In the genomic region with DNA sequence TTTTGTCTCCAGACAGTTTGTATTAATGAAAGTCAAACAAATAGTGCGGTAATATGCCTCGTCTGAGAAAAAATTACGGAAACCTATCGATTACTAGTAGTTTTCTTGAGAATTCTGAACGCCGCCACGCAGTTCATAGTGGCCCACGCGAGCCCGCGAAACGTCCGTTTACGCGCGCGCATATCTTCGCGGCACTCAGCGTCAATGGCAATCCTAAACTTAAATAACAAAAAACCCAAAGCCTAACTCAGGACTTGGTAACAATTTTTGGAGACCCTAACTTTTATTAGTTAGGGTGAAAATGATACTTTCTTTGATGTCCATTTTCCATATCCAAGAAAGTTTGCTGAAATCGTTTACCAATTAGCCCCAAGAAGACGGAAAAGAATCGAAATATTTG, we compare ENCODE assay signal across 3 worm cellular contexts.
A peak's percentile ranks its signal among the peaks of the same experiment; 100 is the strongest.
TF ChIP-seq lines count a peak whose summit lies in the region.

No protein-coding gene starts in this region.

TF ChIP-seq in whole organism, L3 larva, 47 proteins besides CTCF, POLR2A, EP300 and RAD21:
- TF ChIP-seq nhr-76 (tag; optimal IDR thresholded peaks at IDR 0.05; lab: Kevin White, UChicago) (no peak), nfya-1 (tag; optimal IDR thresholded peaks at IDR 0.05; lab: Kevin White, UChicago; ENCODE audit: insufficient read depth) (no peak), snpc-4 (tag; optimal IDR thresholded peaks at IDR 0.05; lab: Kevin White, UChicago) (peak; percentile 40)
TF ChIP-seq in whole organism, L3 larva: peak in this region for 1.

TF ChIP-seq in whole organism, L4 larva, 104 proteins besides CTCF, POLR2A, EP300 and RAD21:
- TF ChIP-seq hmg-1.1 (GFP tag; IDR thresholded peaks at IDR 0.05; lab: Robert Waterston, UW) (no peak), mdt-29 (GFP tag; IDR thresholded peaks at IDR 0.05; lab: Robert Waterston, UW) (peak; percentile 69; the same call in 1 of the 2 replicates), F49E8.2 (tag; optimal IDR thresholded peaks at IDR 0.05; lab: Kevin White, UChicago; ENCODE audit: borderline replicate concordance) (peak; percentile 53), lin-1 (GFP tag; IDR thresholded peaks at IDR 0.05; lab: Robert Waterston, UW) (no peak), F26F4.8 (GFP tag; conservative IDR thresholded peaks at IDR 0.05; lab: Robert Waterston, UW) (no peak), snpc-1.2 (GFP tag; IDR thresholded peaks at IDR 0.05; lab: Robert Waterston, UW) (peak; percentile 97), ceh-28 (tag; optimal IDR thresholded peaks at IDR 0.05; lab: Kevin White, UChicago) (no peak), daf-19 (GFP tag; conservative IDR thresholded peaks at IDR 0.05; lab: Robert Waterston, UW) (no peak), rbr-2 (tag; optimal IDR thresholded peaks at IDR 0.05; lab: Kevin White, UChicago) (no peak), Y48G9A.11 (GFP tag; IDR thresholded peaks at IDR 0.05; lab: Robert Waterston, UW) (0 out of 2 replicates have a peak, but pooled peaks have one; percentile 15), attf-4 (tag; optimal IDR thresholded peaks at IDR 0.05; lab: Kevin White, UChicago) (no peak), zfp-3 (GFP tag; conservative IDR thresholded peaks at IDR 0.05; lab: Robert Waterston, UW) (no peak), dve-1 (tag; optimal IDR thresholded peaks at IDR 0.05; lab: Kevin White, UChicago; ENCODE audit: insufficient read depth) (no peak)

TF ChIP-seq in whole organism, young adult, 124 proteins besides CTCF, POLR2A, EP300 and RAD21 (continues in another document):
- TF ChIP-seq ceh-100 (GFP tag; IDR thresholded peaks at IDR 0.05; lab: Robert Waterston, UW) (peak; percentile 14; the same call in 1 of the 2 replicates), F49E8.2 (tag; optimal IDR thresholded peaks at IDR 0.05; lab: Kevin White, UChicago; ENCODE audit: insufficient read depth) (peak; percentile 86), attf-5 (GFP tag; optimal IDR thresholded peaks at IDR 0.05; lab: Kevin White, UChicago) (no peak), rec-8 (tag; optimal IDR thresholded peaks at IDR 0.05; lab: Kevin White, UChicago) (no peak), Y53F4B.3 (GFP tag; IDR thresholded peaks at IDR 0.05; lab: Robert Waterston, UW) (no peak), F10E7.11 (tag; optimal IDR thresholded peaks at IDR 0.05; lab: Kevin White, UChicago) (no peak), ceh-40 (GFP tag; IDR thresholded peaks at IDR 0.05; lab: Robert Waterston, UW) (no peak), madf-10 (tag; optimal IDR thresholded peaks at IDR 0.05; lab: Kevin White, UChicago) (no peak), die-1 (tag; optimal IDR thresholded peaks at IDR 0.05; lab: Kevin White, UChicago) (no peak), bed-2 (GFP tag; IDR thresholded peaks at IDR 0.05; lab: Robert Waterston, UW) (no peak), rcor-1 (GFP tag; IDR thresholded peaks at IDR 0.05; lab: Robert Waterston, UW) (peak; percentile 22; the same call in 1 of the 2 replicates), ekl-4 (GFP tag; IDR thresholded peaks at IDR 0.05; lab: Robert Waterston, UW) (peak; percentile 21; the same call in 1 of the 2 replicates), fkh-3 (tag; optimal IDR thresholded peaks at IDR 0.05; lab: Kevin White, UChicago) (no peak), ets-4 (GFP tag; optimal IDR thresholded peaks at IDR 0.05; lab: Kevin White, UChicago) (no peak), cebp-2 (GFP tag; IDR thresholded peaks at IDR 0.05; lab: Robert Waterston, UW) (0 out of 2 replicates have a peak, but pooled peaks have one; percentile 51), lin-26 (GFP tag; IDR thresholded peaks at IDR 0.05; lab: Robert Waterston, UW) (0 out of 2 replicates have a peak, but pooled peaks have one; percentile 39), unc-62 (GFP tag; optimal IDR thresholded peaks at IDR 0.05; lab: Kevin White, UChicago) (no peak), bed-1 (GFP tag; IDR thresholded peaks at IDR 0.05; lab: Robert Waterston, UW) (no peak), rpc-1 (optimal IDR thresholded peaks at IDR 0.05; lab: Kevin White, UChicago) (no peak), rpc-1 (tag; optimal IDR thresholded peaks at IDR 0.05; lab: Kevin White, UChicago) (no peak), snpc-3.4 (tag; optimal IDR thresholded peaks at IDR 0.05; lab: Kevin White, UChicago) (peak; percentile 77), F55B11.4 (tag; optimal IDR thresholded peaks at IDR 0.05; lab: Kevin White, UChicago; ENCODE audit: borderline replicate concordance, insufficient read depth) (no peak), D2030.7 (GFP tag; IDR thresholded peaks at IDR 0.05; lab: Robert Waterston, UW) (peak; percentile 53), ceh-79 (tag; optimal IDR thresholded peaks at IDR 0.05; lab: Kevin White, UChicago) (no peak), sea-2 (GFP tag; IDR thresholded peaks at IDR 0.05; lab: Robert Waterston, UW) (no peak), snpc-1.1 (tag; optimal IDR thresholded peaks at IDR 0.05; lab: Kevin White, UChicago; ENCODE audit: insufficient read depth) (peak; percentile 93), mcd-1 (GFP tag; IDR thresholded peaks at IDR 0.05; lab: Robert Waterston, UW) (no peak), lsy-27 (tag; optimal IDR thresholded peaks at IDR 0.05; lab: Kevin White, UChicago; ENCODE audit: borderline replicate concordance, insufficient read depth) (no peak), hsf-1 (GFP tag; IDR thresholded peaks at IDR 0.05; lab: Robert Waterston, UW) (peak; percentile 46; the same call in 1 of the 2 replicates), unc-130 (GFP tag; optimal IDR thresholded peaks at IDR 0.05; lab: Kevin White, UChicago) (no peak), hmg-1.2 (GFP tag; IDR thresholded peaks at IDR 0.05; lab: Robert Waterston, UW) (peak; percentile 97), aptf-3 (GFP tag; IDR thresholded peaks at IDR 0.05; lab: Robert Waterston, UW) (no peak), ztf-28 (GFP tag; IDR thresholded peaks at IDR 0.05; lab: Robert Waterston, UW) (no peak), B0261.1 (tag; optimal IDR thresholded peaks at IDR 0.05; lab: Kevin White, UChicago) (no peak), tbp1 (GFP tag; optimal IDR thresholded peaks at IDR 0.05; lab: Kevin White, UChicago) (peak; percentile 75), attf-6 (GFP tag; IDR thresholded peaks at IDR 0.05; lab: Robert Waterston, UW) (peak; percentile 99), let-526 (GFP tag; IDR thresholded peaks at IDR 0.05; lab: Robert Waterston, UW) (no peak), dpff-1 (tag; optimal IDR thresholded peaks at IDR 0.05; lab: Kevin White, UChicago) (no peak), lsl-1 (GFP tag; optimal IDR thresholded peaks at IDR 0.05; lab: Kevin White, UChicago) (peak; percentile 19), madf-6 (GFP tag; IDR thresholded peaks at IDR 0.05; lab: Robert Waterston, UW) (peak; percentile 77), ztf-18 (tag; optimal IDR thresholded peaks at IDR 0.05; lab: Kevin White, UChicago) (no peak), madf-3 (GFP tag; IDR thresholded peaks at IDR 0.05; lab: Robert Waterston, UW) (no peak), ceh-58 (GFP tag; IDR thresholded peaks at IDR 0.05; lab: Robert Waterston, UW) (no peak), dox-1 (GFP tag; IDR thresholded peaks at IDR 0.05; lab: Robert Waterston, UW) (peak; percentile 29; the same call in 1 of the 2 replicates), lin-35 (GFP tag; optimal IDR thresholded peaks at IDR 0.05; lab: Kevin White, UChicago) (no peak), ccch-3 (GFP tag; optimal IDR thresholded peaks at IDR 0.05; lab: Kevin White, UChicago) (no peak), repo-1 (tag; optimal IDR thresholded peaks at IDR 0.05; lab: Kevin White, UChicago) (no peak), snpc-4 (GFP tag; optimal IDR thresholded peaks at IDR 0.05; lab: Kevin White, UChicago) (peak; percentile 87), snpc-4 (tag; optimal IDR thresholded peaks at IDR 0.05; lab: Kevin White, UChicago) (peak; percentile 92 to 98 (median 95)), snpc-1.3 (tag; optimal IDR thresholded peaks at IDR 0.05; lab: Kevin White, UChicago; ENCODE audit: insufficient read depth) (peak; percentile 36), zfh-2 (GFP tag; conservative IDR thresholded peaks at IDR 0.05; lab: Robert Waterston, UW) (no peak), F57A8.1 (GFP tag; optimal IDR thresholded peaks at IDR 0.05; lab: Kevin White, UChicago) (no peak), F23B12.7 (tag; optimal IDR thresholded peaks at IDR 0.05; lab: Kevin White, UChicago; ENCODE audit: insufficient read depth) (no peak), dpl-1 (GFP tag; optimal IDR thresholded peaks at IDR 0.05; lab: Kevin White, UChicago) (no peak), nhr-27 (tag; optimal IDR thresholded peaks at IDR 0.05; lab: Kevin White, UChicago) (no peak), C17E4.6 (GFP tag; IDR thresholded peaks at IDR 0.05; lab: Robert Waterston, UW) (no peak), nhr-90 (tag; optimal IDR thresholded peaks at IDR 0.05; lab: Kevin White, UChicago) (no peak), F33H1.4 (GFP tag; IDR thresholded peaks at IDR 0.05; lab: Robert Waterston, UW) (peak; percentile 33; the same call in 1 of the 2 replicates), ztf-6 (GFP tag; IDR thresholded peaks at IDR 0.05; lab: Robert Waterston, UW) (no peak), sdz-38 (tag; optimal IDR thresholded peaks at IDR 0.05; lab: Kevin White, UChicago) (no peak), hlh-26 (GFP tag; conservative IDR thresholded peaks at IDR 0.05; lab: Robert Waterston, UW) (no peak), aptf-2 (GFP tag; conservative IDR thresholded peaks at IDR 0.05; lab: Robert Waterston, UW) (no peak), lin-54 (GFP tag; optimal IDR thresholded peaks at IDR 0.05; lab: Kevin White, UChicago) (peak; percentile 30), pbrm-1 (GFP tag; IDR thresholded peaks at IDR 0.05; lab: Robert Waterston, UW) (peak; percentile 84), mes-4 (tag; optimal IDR thresholded peaks at IDR 0.05; lab: Kevin White, UChicago) (no peak), nfyb-1 (GFP tag; IDR thresholded peaks at IDR 0.05; lab: Robert Waterston, UW) (no peak), nhr-80 (tag; optimal IDR thresholded peaks at IDR 0.05; lab: Kevin White, UChicago) (no peak), lag-1 (GFP tag; IDR thresholded peaks at IDR 0.05; lab: Robert Waterston, UW) (no peak), K12H6.12 (tag; optimal IDR thresholded peaks at IDR 0.05; lab: Kevin White, UChicago) (no peak), somi-1 (GFP tag; optimal IDR thresholded peaks at IDR 0.05; lab: Kevin White, UChicago) (no peak), gei-17 (GFP tag; optimal IDR thresholded peaks at IDR 0.05; lab: Kevin White, UChicago) (no peak), zim-3 (tag; optimal IDR thresholded peaks at IDR 0.05; lab: Kevin White, UChicago) (no peak)
